Worm (Caenorhabditis elegans): ENCODE data around the gene msp-57.

Gene msp-57

DNA sequence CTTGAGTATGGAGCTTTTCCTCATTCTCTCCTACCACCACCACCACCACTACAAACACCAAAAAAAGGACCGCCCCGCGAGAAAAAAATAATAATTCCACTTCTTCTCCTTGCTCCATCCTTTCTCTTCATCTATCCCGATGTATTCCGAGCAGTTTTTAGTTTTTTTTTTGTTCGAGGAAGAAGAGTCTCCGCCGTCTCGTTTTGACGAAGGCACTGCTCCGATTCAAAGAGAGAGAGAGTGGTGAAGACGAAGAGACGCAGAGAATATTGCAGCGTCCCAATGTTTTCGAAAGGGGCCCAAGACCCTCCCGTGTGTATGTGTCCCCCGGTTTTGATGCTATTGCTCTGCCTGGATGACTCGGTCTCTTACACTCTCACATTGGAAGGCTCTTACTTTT, 18.7 kb downstream of the msp-57 start:
- TF ChIP-seq nhr-237 (tag; optimal IDR thresholded peaks at IDR 0.05) (no peak), lsy-2 (tag; optimal IDR thresholded peaks at IDR 0.05) (no peak), zag-1 (tag; optimal IDR thresholded peaks at IDR 0.05) (peak; percentile 35), nhr-6 (tag; optimal IDR thresholded peaks at IDR 0.05) (no peak), R02D3.7 (tag; optimal IDR thresholded peaks at IDR 0.05) (no peak), sma-9 (GFP tag; optimal IDR thresholded peaks at IDR 0.05) (no peak), sma-9 (tag; optimal IDR thresholded peaks at IDR 0.05) (no peak), nhr-129 (tag; optimal IDR thresholded peaks at IDR 0.05) (peak; percentile 9), C34F6.9 (tag; optimal IDR thresholded peaks at IDR 0.05) (peak; percentile 6), Y55F3AM.14 (GFP tag; optimal IDR thresholded peaks at IDR 0.05) (peak; percentile 22), F13H6.1 (tag; optimal IDR thresholded peaks at IDR 0.05) (peak; percentile 33), peb-1 (tag; optimal IDR thresholded peaks at IDR 0.05) (no peak), nhr-23 (tag; optimal IDR thresholded peaks at IDR 0.05) (no peak), mbf-1 (tag; optimal IDR thresholded peaks at IDR 0.05) (no peak), unc-39 (tag; optimal IDR thresholded peaks at IDR 0.05) (no peak), ceh-82 (tag; optimal IDR thresholded peaks at IDR 0.05) (no peak), nhr-77 (tag; optimal IDR thresholded peaks at IDR 0.05) (no peak), unc-55 (GFP tag; optimal IDR thresholded peaks at IDR 0.05) (peak; percentile 25), ztf-1 (GFP tag; conservative IDR thresholded peaks at IDR 0.05) (no peak), egl-27 (tag; optimal IDR thresholded peaks at IDR 0.05) (no peak), skn-1 (tag; optimal IDR thresholded peaks at IDR 0.05) (no peak)

DNA sequence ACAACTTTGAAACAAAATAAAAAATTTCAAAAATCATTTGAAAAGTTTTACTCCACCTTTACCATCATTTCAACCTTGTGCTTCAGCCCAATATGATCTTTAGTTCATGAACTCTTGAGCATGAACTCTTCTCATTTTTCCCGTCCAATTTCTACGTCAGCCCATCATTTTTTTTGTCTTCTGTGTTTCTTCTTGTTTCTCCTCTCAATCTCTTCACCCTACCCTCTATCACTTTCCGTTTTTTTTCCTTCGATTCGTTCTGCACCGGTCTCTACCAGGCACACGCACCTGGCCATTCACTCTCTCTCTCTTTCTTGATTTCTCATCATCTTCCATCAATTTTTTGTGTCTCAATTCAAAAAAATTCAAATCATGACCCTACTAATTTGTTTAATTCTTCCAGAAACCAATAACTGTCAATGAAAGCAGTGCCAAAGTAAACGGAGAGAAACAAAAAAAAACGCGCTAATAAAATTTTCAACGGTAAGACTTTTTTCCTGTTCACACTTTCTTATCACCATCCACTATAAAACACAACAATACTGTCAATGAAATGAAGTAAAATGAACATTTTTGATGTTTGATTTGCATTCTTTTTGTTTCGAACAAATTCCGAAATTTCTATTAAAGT, 20.6 kb downstream of the msp-57 start, which contains the start of gene pygo-1:
TSS of gene pygo-1 (plus strand) at position 404 of the 631 bp plus-strand sequence.
- TF ChIP-seq ceh-82 (tag; optimal IDR thresholded peaks at IDR 0.05) (no peak), sma-9 (GFP tag; optimal IDR thresholded peaks at IDR 0.05) (peak; percentile 57), sma-9 (tag; optimal IDR thresholded peaks at IDR 0.05) (no peak), F13H6.1 (tag; optimal IDR thresholded peaks at IDR 0.05) (peak; percentile 6), nhr-77 (tag; optimal IDR thresholded peaks at IDR 0.05) (no peak), sma-3 (GFP tag; optimal IDR thresholded peaks at IDR 0.05) (no peak), fos-1 (tag; optimal IDR thresholded peaks at IDR 0.05) (peak; percentile 54), nhr-11 (tag; optimal IDR thresholded peaks at IDR 0.05) (no peak), dmd-4 (tag; optimal IDR thresholded peaks at IDR 0.05) (no peak), blmp-1 (tag; optimal IDR thresholded peaks at IDR 0.05; ENCODE audit: insufficient read depth) (peak; percentile 45), nhr-10 (tag; optimal IDR thresholded peaks at IDR 0.05) (no peak), nhr-12 (tag; optimal IDR thresholded peaks at IDR 0.05) (no peak)

DNA sequence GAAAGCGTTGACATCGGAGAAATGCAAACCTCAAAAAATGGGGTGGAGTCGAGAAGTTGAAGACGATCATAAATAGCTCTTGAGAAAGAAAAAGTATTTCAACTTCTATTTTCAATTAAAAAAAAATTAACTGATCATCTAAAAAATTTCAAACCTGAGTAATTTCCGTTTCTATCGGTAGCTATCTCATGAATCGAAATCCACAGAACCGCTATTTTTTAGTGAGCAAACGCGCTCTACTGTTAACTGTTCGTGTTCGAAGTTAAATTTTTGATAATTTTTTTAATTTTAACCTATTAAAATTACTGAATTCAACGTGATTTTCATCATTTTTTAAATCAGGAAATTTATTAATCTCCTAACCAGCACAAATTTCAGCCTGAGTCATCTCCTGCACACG, 21.5 kb downstream of the msp-57 start:
- TF ChIP-seq lin-13 (GFP tag; optimal IDR thresholded peaks at IDR 0.05) (no peak), dmd-4 (tag; optimal IDR thresholded peaks at IDR 0.05) (no peak)

DNA sequence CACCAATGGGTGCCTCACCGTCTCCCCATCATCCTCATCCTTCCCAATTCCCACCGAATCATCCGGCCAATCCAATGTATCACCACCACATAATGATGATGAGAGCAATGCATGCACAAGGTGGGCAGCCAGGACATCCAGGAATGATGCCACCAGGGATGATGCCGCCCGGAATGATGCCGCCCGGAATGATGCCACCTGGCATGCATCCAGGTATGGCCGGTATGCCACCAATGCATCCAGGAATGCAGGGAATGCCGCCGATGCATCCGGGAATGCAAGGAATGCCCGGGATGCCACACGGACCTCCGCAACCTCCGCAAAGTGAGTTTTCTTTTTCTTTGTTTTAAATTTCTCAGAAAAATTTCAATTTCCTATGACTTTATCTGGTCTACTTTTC, 23.4 kb downstream of the msp-57 start:
- TF ChIP-seq elt-3 (tag; optimal IDR thresholded peaks at IDR 0.05) (no peak), ztf-4 (tag; optimal IDR thresholded peaks at IDR 0.05) (no peak), Y55F3AM.14 (GFP tag; optimal IDR thresholded peaks at IDR 0.05) (peak; percentile 9)

DNA sequence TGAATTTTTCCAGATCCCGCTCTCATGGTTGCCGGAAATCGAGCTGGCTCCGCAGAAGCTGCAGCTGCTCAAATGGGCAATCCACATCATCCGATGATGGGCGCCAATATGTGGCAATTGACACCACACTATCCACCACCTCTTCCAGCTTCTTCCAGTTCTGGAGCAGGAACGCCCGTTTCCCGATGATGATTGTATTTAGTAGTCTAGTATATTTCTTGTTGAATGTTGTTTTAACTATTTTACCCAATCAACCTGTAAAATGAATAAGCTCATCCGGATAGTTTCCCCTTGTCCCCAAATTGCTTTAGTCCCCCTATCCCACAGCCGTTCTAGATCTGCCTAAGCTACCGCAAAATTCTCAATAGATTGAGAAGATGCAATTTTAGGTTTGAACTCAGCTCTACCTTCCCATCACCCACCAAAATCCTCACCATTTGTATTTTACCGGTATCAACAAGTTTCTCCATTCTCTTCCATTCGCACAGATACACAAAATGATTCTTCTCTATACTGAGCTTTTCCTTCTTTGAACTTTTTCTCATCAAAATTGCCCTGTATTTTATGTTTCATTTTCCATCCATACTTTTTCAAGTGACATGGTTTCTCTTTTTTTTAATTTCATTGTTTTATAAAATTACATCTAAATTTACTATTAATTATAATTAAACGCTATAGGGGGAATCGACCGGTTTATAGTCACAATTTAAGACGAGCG, 24.0 kb downstream of the msp-57 start:
- TF ChIP-seq ztf-1 (GFP tag; conservative IDR thresholded peaks at IDR 0.05) (no peak), F13H6.1 (tag; optimal IDR thresholded peaks at IDR 0.05) (peak; percentile 9), Y55F3AM.14 (GFP tag; optimal IDR thresholded peaks at IDR 0.05) (peak; percentile 16), blmp-1 (tag; optimal IDR thresholded peaks at IDR 0.05; ENCODE audit: insufficient read depth) (no peak), lin-13 (GFP tag; optimal IDR thresholded peaks at IDR 0.05) (no peak)

DNA sequence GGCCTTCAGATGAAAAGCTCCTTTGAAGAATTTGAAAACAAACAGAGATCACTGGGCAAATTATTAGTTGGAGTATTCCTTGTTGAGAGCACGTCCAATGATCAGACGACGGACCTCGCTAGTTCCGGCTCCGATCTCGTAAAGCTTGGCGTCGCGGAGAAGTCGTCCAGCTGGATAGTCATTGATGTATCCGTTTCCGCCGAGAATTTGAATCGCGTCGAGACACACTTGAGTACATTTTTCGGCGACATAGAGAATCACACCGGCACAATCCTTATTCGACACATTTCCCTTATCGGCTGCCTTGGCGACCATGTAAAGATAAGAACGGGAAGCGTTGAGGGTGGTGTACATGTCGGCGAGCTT, 24.6 kb downstream of the msp-57 start:
- no peak for TF ChIP-seq blmp-1 (tag; optimal IDR thresholded peaks at IDR 0.05; ENCODE audit: insufficient read depth)
- peak; percentile 18 for TF ChIP-seq sma-9 (GFP tag; optimal IDR thresholded peaks at IDR 0.05)
- TF ChIP-seq sma-9 (tag; optimal IDR thresholded peaks at IDR 0.05) = no peak

All from whole organism, L2 larva.